Fruit fly (Drosophila melanogaster) whole organism, embryonic: ENCODE measurements around the gene CG43318.
A peak's percentile ranks its signal among the peaks of the same experiment; 100 is the strongest.

Experiments
- Asciz ChIP-seq: fragments of 200-800 bp; sonication (Bioruptor generic); optimal IDR thresholded peaks from 2 replicates; lab custom pipeline; 2017; ENCODE audit warnings: missing biosample characterization, mild to moderate bottlenecking, missing genetic modification characterization, missing genetic modification reagents
- B-H2 ChIP-seq: fragments of 200-800 bp; sonication (Bioruptor generic); optimal IDR thresholded peaks from 2 replicates; lab custom pipeline; 2018; ENCODE audit warnings: missing biosample characterization, mild to moderate bottlenecking, missing genetic modification characterization
- BEAF-32 ChIP-seq: fragments of 200-800 bp; sonication (Bioruptor generic); optimal IDR thresholded peaks from 3 replicates; lab custom pipeline; 2017; ENCODE audit warnings: missing biosample characterization, missing genetic modification characterization, mild to moderate bottlenecking, moderate library complexity, missing genetic modification reagents
- CG11695 ChIP-seq: fragments of 200-800 bp; sonication (Bioruptor generic); IDR thresholded peaks from 3 replicates; pipeline ENCODE4 v1.3.6; 2022; ENCODE audit warnings: missing biosample characterization, missing genetic modification characterization
- CG13775 ChIP-seq: fragments of 200-800 bp; sonication (Bioruptor generic); optimal IDR thresholded peaks from 3 replicates; lab custom pipeline; 2017; ENCODE audit warnings: missing biosample characterization, mild to moderate bottlenecking, missing genetic modification characterization
- CG13894 ChIP-seq: fragments of 200-800 bp; sonication (Bioruptor generic); optimal IDR thresholded peaks from 3 replicates; lab custom pipeline; 2018; ENCODE audit warnings: missing biosample characterization, mild to moderate bottlenecking, missing genetic modification characterization, moderate library complexity
- CG14441 ChIP-seq: fragments of 200-800 bp; sonication (Bioruptor generic); IDR thresholded peaks from 2 replicates; pipeline ENCODE4 v1.3.6; 2022; ENCODE audit warnings: missing biosample characterization, missing genetic modification characterization
- CG14965 ChIP-seq: fragments of 200-800 bp; sonication (Bioruptor generic); optimal IDR thresholded peaks from 2 replicates; lab custom pipeline; 2016; ENCODE audit warnings: missing biosample characterization, missing genetic modification characterization, borderline replicate concordance
- CG1603 ChIP-seq: fragments of 200-800 bp; sonication (Bioruptor generic); optimal IDR thresholded peaks from 2 replicates; lab custom pipeline; 2019; ENCODE audit warnings: missing biosample characterization, mild to moderate bottlenecking, missing genetic modification characterization, moderate library complexity
- CG1647 ChIP-seq: fragments of 200-800 bp; sonication (Bioruptor generic); optimal IDR thresholded peaks from 3 replicates; lab custom pipeline; 2016; ENCODE audit warnings: missing biosample characterization, missing genetic modification characterization
- CG16779 ChIP-seq: fragments of 200-800 bp; sonication (Bioruptor generic); IDR thresholded peaks from 2 replicates; pipeline ENCODE4 v1.3.6; 2022; ENCODE audit warnings: missing biosample characterization, missing genetic modification characterization
- CG17829 ChIP-seq: fragments of 200-800 bp; optimal IDR thresholded peaks from 2 replicates; lab custom pipeline; 2019; ENCODE audit warnings: missing biosample characterization, mild to moderate bottlenecking, missing genetic modification characterization, moderate library complexity
- CG1792 ChIP-seq: fragments of 200-800 bp; sonication (Bioruptor generic); optimal IDR thresholded peaks from 2 replicates; lab custom pipeline; 2016; ENCODE audit warnings: missing biosample characterization, missing genetic modification characterization
- CG1832 ChIP-seq: fragments of 200-800 bp; sonication (Bioruptor generic); optimal IDR thresholded peaks from 2 replicates; lab custom pipeline; 2017; ENCODE audit warnings: missing biosample characterization, mild to moderate bottlenecking, missing genetic modification characterization, inconsistent platforms
- CG2678 ChIP-seq: fragments of 200-800 bp; sonication (Bioruptor generic); optimal IDR thresholded peaks from 3 replicates; lab custom pipeline; 2019; ENCODE audit warnings: missing biosample characterization, mild to moderate bottlenecking, missing genetic modification characterization, moderate library complexity
- CG31365 ChIP-seq: fragments of 200-800 bp; sonication (Bioruptor generic); optimal IDR thresholded peaks from 2 replicates; lab custom pipeline; 2018; ENCODE audit warnings: missing biosample characterization, mild to moderate bottlenecking, missing genetic modification characterization
- CG3163 ChIP-seq: fragments of 200-800 bp; sonication (Bioruptor generic); optimal IDR thresholded peaks from 3 replicates; lab custom pipeline; 2016; ENCODE audit warnings: missing biosample characterization, missing genetic modification characterization
- CG3847 ChIP-seq: fragments of 200-800 bp; sonication (Bioruptor generic); IDR thresholded peaks from 2 replicates; pipeline ENCODE4 v1.3.6; 2022; ENCODE audit warnings: missing biosample characterization, missing genetic modification characterization
- CG6175 ChIP-seq: fragments of 200-800 bp; sonication (Bioruptor generic); IDR thresholded peaks from 3 replicates; pipeline ENCODE4 v1.3.6; 2022; ENCODE audit warnings: missing biosample characterization, missing genetic modification characterization
- CG7963 ChIP-seq: fragments of 200-800 bp; sonication (Bioruptor generic); IDR thresholded peaks from 3 replicates; pipeline ENCODE4 v1.3.6; 2022; ENCODE audit warnings: missing biosample characterization, missing genetic modification characterization; ENCODE audit not compliant: partially characterized antibody
- Camta ChIP-seq: fragments of 200-800 bp; sonication (Bioruptor generic); optimal IDR thresholded peaks from 2 replicates; lab custom pipeline; 2016; ENCODE audit warnings: missing biosample characterization, missing genetic modification characterization
- CkIIα-i1 ChIP-seq: fragments of 200-800 bp; sonication (Bioruptor generic); IDR thresholded peaks from 2 replicates; pipeline ENCODE4 v1.3.6; 2022; ENCODE audit warnings: missing biosample characterization, missing genetic modification characterization
- Dip2 ChIP-seq: fragments of 200-800 bp; sonication (Bioruptor generic); IDR thresholded peaks from 2 replicates; pipeline ENCODE4 v1.3.6; 2022; ENCODE audit warnings: missing biosample characterization, missing genetic modification characterization
- H15 ChIP-seq: fragments of 200-800 bp; sonication (Bioruptor generic); IDR thresholded peaks from 3 replicates; pipeline ENCODE4 v1.3.6; 2022; ENCODE audit warnings: missing biosample characterization, missing genetic modification characterization
- HLHmδ ChIP-seq: fragments of 200-800 bp; sonication (Bioruptor generic); optimal IDR thresholded peaks from 2 replicates; lab custom pipeline; 2018; ENCODE audit warnings: missing biosample characterization, mild to moderate bottlenecking, missing genetic modification characterization, moderate library complexity
- Hsf ChIP-seq: fragments of 200-800 bp; sonication (Bioruptor generic); optimal IDR thresholded peaks from 3 replicates; lab custom pipeline; 2016; ENCODE audit warnings: missing biosample characterization, missing genetic modification characterization
- MBD-R2 ChIP-seq: fragments of 200-800 bp; sonication (Bioruptor generic); IDR thresholded peaks from 2 replicates; pipeline ENCODE4 v1.3.6; 2022; ENCODE audit warnings: missing biosample characterization, missing genetic modification characterization
- Max ChIP-seq: fragments of 200-800 bp; sonication (Bioruptor generic); optimal IDR thresholded peaks from 2 replicates; lab custom pipeline; 2016; ENCODE audit warnings: missing biosample characterization, mild to moderate bottlenecking, missing genetic modification characterization
- Oaz ChIP-seq: fragments of 200-800 bp; sonication (Bioruptor generic); IDR thresholded peaks from 2 replicates; pipeline ENCODE4 v1.3.6; 2022; ENCODE audit warnings: missing biosample characterization, missing genetic modification characterization
- Scr ChIP-seq: fragments of 200-800 bp; sonication (Bioruptor generic); IDR thresholded peaks from 2 replicates; pipeline ENCODE4 v1.3.6; 2022; ENCODE audit warnings: missing biosample characterization, missing genetic modification characterization; ENCODE audit not compliant: partially characterized antibody
- Side ChIP-seq: fragments of 200-800 bp; sonication (Bioruptor generic); optimal IDR thresholded peaks from 2 replicates; lab custom pipeline; 2016; ENCODE audit warnings: missing biosample characterization, missing genetic modification characterization
- Tbp ChIP-seq: fragments of >200 bp; optimal IDR thresholded peaks from 2 replicates; lab custom pipeline; 2018; ENCODE audit warnings: missing biosample characterization, missing genetic modification characterization
- ara ChIP-seq: fragments of 200-800 bp; sonication (Bioruptor generic); IDR thresholded peaks from 2 replicates; pipeline ENCODE4 v1.3.6; 2022; ENCODE audit warnings: missing biosample characterization, missing genetic modification characterization
- bab2 ChIP-seq: fragments of 200-800 bp; sonication (Bioruptor generic); optimal IDR thresholded peaks from 2 replicates; lab custom pipeline; 2016; ENCODE audit warnings: missing biosample characterization, missing genetic modification characterization
- bbx ChIP-seq: fragments of 200-800 bp; sonication (Bioruptor generic); IDR thresholded peaks from 2 replicates; pipeline ENCODE4 v1.3.6; 2022; ENCODE audit warnings: missing biosample characterization, missing genetic modification characterization; ENCODE audit not compliant: partially characterized antibody
- caup ChIP-seq: fragments of 200-800 bp; sonication (Bioruptor generic); optimal IDR thresholded peaks from 3 replicates; lab custom pipeline; 2017; ENCODE audit warnings: missing biosample characterization, mild to moderate bottlenecking, missing genetic modification characterization, moderate library complexity; ENCODE audit not compliant: severe bottlenecking
- chif ChIP-seq, 2 experiments: fragments of 200-800 bp; sonication (Bioruptor generic); optimal IDR thresholded peaks; 3 replicates each; lab custom pipeline; 2016; ENCODE audit warnings: missing biosample characterization in 2 of 2, missing genetic modification characterization in 2 of 2
- corto ChIP-seq: fragments of 200-800 bp; sonication (Bioruptor generic); optimal IDR thresholded peaks from 2 replicates; lab custom pipeline; 2016; ENCODE audit warnings: missing biosample characterization, mild to moderate bottlenecking, missing genetic modification characterization, moderate library complexity
- gcm ChIP-seq: fragments of 200-800 bp; sonication (Bioruptor generic); optimal IDR thresholded peaks from 2 replicates; lab custom pipeline; 2019; ENCODE audit warnings: missing biosample characterization, mild to moderate bottlenecking, missing genetic modification characterization, moderate library complexity
- grn ChIP-seq: fragments of 200-800 bp; sonication (Bioruptor generic); optimal IDR thresholded peaks from 3 replicates; lab custom pipeline; 2017; ENCODE audit warnings: missing biosample characterization, missing genetic modification characterization
- gsb ChIP-seq: fragments of 200-800 bp; sonication (Bioruptor generic); IDR thresholded peaks from 2 replicates; pipeline ENCODE4 v1.3.6; 2022; ENCODE audit warnings: missing biosample characterization, missing genetic modification characterization
- gt ChIP-seq: fragments of 200-800 bp; sonication (Bioruptor generic); IDR thresholded peaks from 2 replicates; pipeline ENCODE4 v1.3.6; 2022; ENCODE audit warnings: missing biosample characterization, missing genetic modification characterization
- insv ChIP-seq, 2 experiments: fragments of 200-800 bp; sonication (Bioruptor generic); optimal IDR thresholded peaks; 3 replicates each; lab custom pipeline; 2016 to 2018; ENCODE audit warnings: missing biosample characterization in 2 of 2, missing genetic modification characterization in 2 of 2
- lab ChIP-seq: fragments of 200-800 bp; sonication (Bioruptor generic); optimal IDR thresholded peaks from 3 replicates; lab custom pipeline; 2017; ENCODE audit warnings: missing biosample characterization, missing genetic modification characterization, mild to moderate bottlenecking, moderate library complexity, missing genetic modification reagents
- lilli ChIP-seq: fragments of 200-800 bp; sonication (Bioruptor generic); optimal IDR thresholded peaks from 3 replicates; lab custom pipeline; 2016; ENCODE audit warnings: missing biosample characterization, missing genetic modification characterization
- maf-S ChIP-seq: fragments of 200-800 bp; sonication (Bioruptor generic); optimal IDR thresholded peaks from 2 replicates; lab custom pipeline; 2016; ENCODE audit warnings: missing biosample characterization, missing genetic modification characterization
- org-1 ChIP-seq: fragments of 200-800 bp; sonication (Bioruptor generic); optimal IDR thresholded peaks from 2 replicates; lab custom pipeline; 2017; ENCODE audit warnings: missing biosample characterization, missing genetic modification characterization
- sd ChIP-seq: fragments of 200-800 bp; sonication (Bioruptor generic); optimal IDR thresholded peaks from 3 replicates; lab custom pipeline; 2018; ENCODE audit warnings: missing biosample characterization, mild to moderate bottlenecking, missing genetic modification characterization, moderate library complexity
- sr ChIP-seq: fragments of 200-800 bp; sonication (Bioruptor generic); IDR thresholded peaks from 3 replicates; pipeline ENCODE4 v1.3.6; 2022; ENCODE audit warnings: missing biosample characterization, missing genetic modification characterization
- vnd ChIP-seq: fragments of 200-800 bp; sonication (Bioruptor generic); IDR thresholded peaks from 3 replicates; pipeline ENCODE4 v1.3.6; 2022; ENCODE audit warnings: missing biosample characterization, missing genetic modification characterization; ENCODE audit not compliant: partially characterized antibody

CG43318 gene

dm6 chr3R:15794258-15794727, 38.9 kb downstream of the CG43318 start (continued):
- peak; percentile 32 for TF ChIP-seq maf-S (GFP tag; lab: Kevin White, UChicago)
- no peak for TF ChIP-seq CG3847 (GFP tag; lab: Robert Waterston, UW)
- no peak for TF ChIP-seq gcm (GFP tag; lab: Kevin White, UChicago)
- peak in 1 of 2 experiments; percentile 10 for TF ChIP-seq insv (GFP tag; optimal IDR thresholded peaks at IDR 0.05; lab: Kevin White, UChicago)
- no peak; the same call in 1 of the 2 replicates for TF ChIP-seq Oaz (GFP tag; lab: Robert Waterston, UW)
- no peak for TF ChIP-seq sd (tag; lab: Kevin White, UChicago)
- no peak for TF ChIP-seq Tbp (GFP tag; lab: Kevin White, UChicago)
- TF ChIP-seq CG31365 (tag; lab: Kevin White, UChicago): no peak
- peak; percentile 16 for TF ChIP-seq lilli (GFP tag; lab: Kevin White, UChicago)
- TF ChIP-seq CG17829 (tag; lab: Kevin White, UChicago): no peak
- no peak for TF ChIP-seq CG6175
- no peak for TF ChIP-seq Side (GFP tag; lab: Kevin White, UChicago)
- TF ChIP-seq CG14965 (GFP tag; lab: Kevin White, UChicago): no peak
- TF ChIP-seq H15 (GFP tag; lab: Robert Waterston, UW): no peak
- TF ChIP-seq CG14441 (GFP tag; lab: Robert Waterston, UW): peak; percentile 26; the same call in 1 of the 2 replicates
- no peak for TF ChIP-seq gt
- peak; percentile 37 for TF ChIP-seq B-H2 (GFP tag; lab: Kevin White, UChicago)
- TF ChIP-seq Max (GFP tag; lab: Kevin White, UChicago): peak; percentile 50
- peak; percentile 50 for TF ChIP-seq CG1832 (GFP tag; lab: Kevin White, UChicago)
- TF ChIP-seq vnd (GFP tag; lab: Robert Waterston, UW): no peak
- TF ChIP-seq CG11695 (GFP tag; lab: Robert Waterston, UW): 0 out of 3 replicates have a peak, but pooled peaks have one; percentile 56
- peak; percentile 69 for TF ChIP-seq lab (GFP tag; lab: Kevin White, UChicago)
- TF ChIP-seq CG2678 (tag; lab: Kevin White, UChicago): no peak
- no peak for TF ChIP-seq HLHmδ
- no peak for TF ChIP-seq corto (GFP tag; lab: Kevin White, UChicago)
- TF ChIP-seq Asciz (GFP tag; lab: Kevin White, UChicago): peak; percentile 53
- no peak for TF ChIP-seq bbx (GFP tag; lab: Robert Waterston, UW)
- no peak for TF ChIP-seq Scr (GFP tag; lab: Robert Waterston, UW)
- TF ChIP-seq Camta (GFP tag; lab: Kevin White, UChicago): no peak
- no peak for TF ChIP-seq CG16779 (GFP tag; lab: Robert Waterston, UW)
- no peak for TF ChIP-seq ara (GFP tag; lab: Robert Waterston, UW)
- no peak for TF ChIP-seq BEAF-32
- no peak for TF ChIP-seq CG1603
- no peak for TF ChIP-seq grn (GFP tag; lab: Kevin White, UChicago)
- peak; percentile 45 for TF ChIP-seq caup (GFP tag; lab: Kevin White, UChicago)
- TF ChIP-seq sr: no peak
- TF ChIP-seq CkIIα-i1 (GFP tag; lab: Robert Waterston, UW): no peak
- TF ChIP-seq MBD-R2: peak; percentile 34; the same call in 1 of the 2 replicates
- peak; percentile 39 for TF ChIP-seq CG13775 (GFP tag; lab: Kevin White, UChicago)
- TF ChIP-seq CG7963 (GFP tag; lab: Robert Waterston, UW): no peak
- TF ChIP-seq CG1647 (GFP tag; lab: Kevin White, UChicago): peak; percentile 28
- TF ChIP-seq Hsf (GFP tag; lab: Kevin White, UChicago): no peak
- TF ChIP-seq org-1 (GFP tag; lab: Kevin White, UChicago): no peak
- TF ChIP-seq bab2 (GFP tag; lab: Kevin White, UChicago): no peak
- no peak for TF ChIP-seq Dip2 (GFP tag; lab: Robert Waterston, UW)
- peak; percentile 29 for TF ChIP-seq CG13894 (tag; lab: Kevin White, UChicago)
- no peak for TF ChIP-seq gsb
- peak; percentile 12 to 21 for TF ChIP-seq chif (GFP tag; optimal IDR thresholded peaks at IDR 0.05; lab: Kevin White, UChicago)
- TF ChIP-seq CG3163 (GFP tag; lab: Kevin White, UChicago): no peak
- TF ChIP-seq CG1792 (GFP tag; lab: Kevin White, UChicago): peak; percentile 3
